Fruit fly (Drosophila melanogaster): ENCODE results near the gene CG10086.

- TF ChIP-seq CG32121 (GFP tag; IDR thresholded peaks at IDR 0.05), result no peak
- no peak for TF ChIP-seq EcR (GFP tag; optimal IDR thresholded peaks at IDR 0.05)
- TF ChIP-seq Pif1B (GFP tag; optimal IDR thresholded peaks at IDR 0.05), result no peak
- TF ChIP-seq CG13204 (GFP tag; optimal IDR thresholded peaks at IDR 0.05), result no peak
- no peak for TF ChIP-seq fd96Ca (GFP tag; IDR thresholded peaks at IDR 0.05)
- TF ChIP-seq D1 (tag; optimal IDR thresholded peaks at IDR 0.05), result no peak
- TF ChIP-seq gl (tag; optimal IDR thresholded peaks at IDR 0.05), result no peak
- TF ChIP-seq Snoo (tag; optimal IDR thresholded peaks at IDR 0.05), result no peak
- TF ChIP-seq CG8301 (tag; optimal IDR thresholded peaks at IDR 0.05), result no peak
- no peak for TF ChIP-seq CG9948 (tag; optimal IDR thresholded peaks at IDR 0.05)
- TF ChIP-seq rn (GFP tag; IDR thresholded peaks at IDR 0.05), result no peak
- no peak for TF ChIP-seq CG4496 (GFP tag; IDR thresholded peaks at IDR 0.05)
- no peak for TF ChIP-seq CG34367 (tag; optimal IDR thresholded peaks at IDR 0.05)
These were observed 12.3 kb downstream of the CG10086 start, which contains the start of gene CG3014 for dm6 chr3R:7802693-7803092.
